Worm (Caenorhabditis elegans): ENCODE measurements around the gene F32D8.1.

ce11 chrV:10897106-10897171, 16.3 kb downstream of the F32D8.1 start, which contains the start of gene sec-61.G:
- TF ChIP-seq him-1 (tag; optimal IDR thresholded peaks at IDR 0.05), result no peak
- TF ChIP-seq dao-5 (tag; optimal IDR thresholded peaks at IDR 0.05), result no peak
- no peak for TF ChIP-seq W03F9.2 (tag; optimal IDR thresholded peaks at IDR 0.05)
